1 fruit fly cellular context compared by ENCODE assay signal in the genomic region with DNA sequence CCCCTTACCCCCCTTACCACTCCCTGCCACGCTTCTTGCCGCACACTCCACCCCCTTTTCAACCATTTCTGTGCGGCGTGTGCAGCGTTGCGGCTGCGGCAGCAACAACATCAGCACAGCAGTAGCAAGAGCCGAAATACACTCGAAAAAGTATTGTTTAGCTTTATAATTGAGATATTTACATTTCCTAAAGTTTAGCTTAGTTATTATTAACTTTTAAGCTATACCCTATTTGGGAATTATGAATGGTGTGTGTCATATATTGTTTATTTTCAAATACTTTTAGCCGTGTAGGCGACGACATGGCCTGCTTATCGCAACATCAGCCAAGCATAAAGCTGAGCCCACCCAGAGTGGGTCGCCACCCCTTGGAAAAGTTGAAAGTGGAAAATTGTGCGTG.
TF ChIP-seq lines count a peak whose summit lies in the region.

No protein-coding gene starts in this region.

TF ChIP-seq in whole organism, embryonic, 481 proteins besides CTCF, POLR2A, EP300 and RAD21 (continued from another document and continues in another):
- TF ChIP-seq Xbp1 (GFP tag; optimal IDR thresholded peaks at IDR 0.05; lab: Kevin White, UChicago) (peak; percentile 61), peb (GFP tag; IDR thresholded peaks at IDR 0.05; lab: Robert Waterston, UW) (peak; percentile 51; the same call in 1 of the 2 replicates), Fer3 (tag; optimal IDR thresholded peaks at IDR 0.05; lab: Kevin White, UChicago) (peak; percentile 63), pum (GFP tag; optimal IDR thresholded peaks at IDR 0.05; lab: Kevin White, UChicago) (peak; percentile 32), CG16863 (GFP tag; optimal IDR thresholded peaks at IDR 0.05; lab: Kevin White, UChicago) (peak; percentile 45), CG4404 (GFP tag; IDR thresholded peaks at IDR 0.05; lab: Robert Waterston, UW) (no peak), chif (GFP tag; optimal IDR thresholded peaks at IDR 0.05; lab: Kevin White, UChicago) (peak; percentile 56 to 58), CG10209 (GFP tag; optimal IDR thresholded peaks at IDR 0.05; lab: Kevin White, UChicago) (peak; percentile 50), kay (GFP tag; optimal IDR thresholded peaks at IDR 0.05; lab: Kevin White, UChicago) (no peak), odd (GFP tag; optimal IDR thresholded peaks at IDR 0.05; lab: Kevin White, UChicago) (peak; percentile 42), nau (GFP tag; optimal IDR thresholded peaks at IDR 0.05; lab: Kevin White, UChicago) (peak; percentile 57), phol (tag; optimal IDR thresholded peaks at IDR 0.05; lab: Kevin White, UChicago) (peak; percentile 61), CG7745 (tag; optimal IDR thresholded peaks at IDR 0.05; lab: Kevin White, UChicago) (no peak), wdn (GFP tag; IDR thresholded peaks at IDR 0.05; lab: Robert Waterston, UW) (peak; percentile 35; the same call in 1 of the 2 replicates), vfl (GFP tag; optimal IDR thresholded peaks at IDR 0.05; lab: Kevin White, UChicago) (no peak), CG18619 (GFP tag; optimal IDR thresholded peaks at IDR 0.05; lab: Kevin White, UChicago) (peak; percentile 48), croc (GFP tag; conservative IDR thresholded peaks at IDR 0.05; lab: Robert Waterston, UW) (peak; percentile 50; the same call in 2 of the 3 replicates), crc (GFP tag; optimal IDR thresholded peaks at IDR 0.05; lab: Kevin White, UChicago) (peak; percentile 14), Antp (GFP tag; optimal IDR thresholded peaks at IDR 0.05; lab: Kevin White, UChicago) (peak; percentile 55), ATbp (GFP tag; optimal IDR thresholded peaks at IDR 0.05; lab: Kevin White, UChicago) (peak; percentile 76), bigmax (GFP tag; optimal IDR thresholded peaks at IDR 0.05; lab: Kevin White, UChicago) (no peak), CG9727 (GFP tag; optimal IDR thresholded peaks at IDR 0.05; lab: Kevin White, UChicago) (peak; percentile 65), CG11085 (GFP tag; IDR thresholded peaks at IDR 0.05; lab: Robert Waterston, UW) (no peak; the same call in 1 of the 2 replicates), scrt (GFP tag; optimal IDR thresholded peaks at IDR 0.05; lab: Kevin White, UChicago) (peak; percentile 64), dpn (GFP tag; optimal IDR thresholded peaks at IDR 0.05; lab: Kevin White, UChicago) (peak; percentile 54 to 64), Hr51 (GFP tag; optimal IDR thresholded peaks at IDR 0.05; lab: Kevin White, UChicago) (peak; percentile 34 to 75), CG8924 (tag; optimal IDR thresholded peaks at IDR 0.05; lab: Kevin White, UChicago) (peak; percentile 74), Mes4 (GFP tag; optimal IDR thresholded peaks at IDR 0.05; lab: Kevin White, UChicago) (peak; percentile 1), wor (GFP tag; IDR thresholded peaks at IDR 0.05; lab: Robert Waterston, UW) (no peak; the same call in 1 of the 2 replicates), CG10147 (GFP tag; optimal IDR thresholded peaks at IDR 0.05; lab: Kevin White, UChicago) (peak; percentile 37), CG8281 (tag; optimal IDR thresholded peaks at IDR 0.05; lab: Kevin White, UChicago) (peak; percentile 20), bbx (GFP tag; IDR thresholded peaks at IDR 0.05; lab: Robert Waterston, UW; ENCODE audit: partially characterized antibody) (no peak), klu (GFP tag; IDR thresholded peaks at IDR 0.05; lab: Robert Waterston, UW) (peak; percentile 30; the same call in 1 of the 2 replicates), CG14667 (GFP tag; IDR thresholded peaks at IDR 0.05; lab: Robert Waterston, UW) (peak; percentile 69), CG12769 (tag; optimal IDR thresholded peaks at IDR 0.05; lab: Kevin White, UChicago) (peak; percentile 86), nmo (GFP tag; optimal IDR thresholded peaks at IDR 0.05; lab: Kevin White, UChicago) (peak; percentile 68), Chrac-16 (GFP tag; optimal IDR thresholded peaks at IDR 0.05; lab: Kevin White, UChicago) (peak; percentile 30), HmgZ (tag; optimal IDR thresholded peaks at IDR 0.05; lab: Kevin White, UChicago) (peak; percentile 43), CHES-1-like (GFP tag; optimal IDR thresholded peaks at IDR 0.05; lab: Kevin White, UChicago) (peak; percentile 17), CG14014 (GFP tag; IDR thresholded peaks at IDR 0.05; lab: Robert Waterston, UW) (peak; percentile 62), CG42726 (GFP tag; IDR thresholded peaks at IDR 0.05; lab: Robert Waterston, UW; ENCODE audit: partially characterized antibody) (no peak), sim (GFP tag; IDR thresholded peaks at IDR 0.05; lab: Robert Waterston, UW) (0 out of 2 replicates have a peak, but pooled peaks have one; percentile 42), CG7357 (GFP tag; IDR thresholded peaks at IDR 0.05; lab: Robert Waterston, UW) (peak; percentile 61), ash1 (GFP tag; optimal IDR thresholded peaks at IDR 0.05; lab: Kevin White, UChicago) (no peak), CG18262 (tag; optimal IDR thresholded peaks at IDR 0.05; lab: Kevin White, UChicago) (peak; percentile 71), sd (tag; optimal IDR thresholded peaks at IDR 0.05; lab: Kevin White, UChicago) (peak; percentile 19), MBD-R2 (GFP tag; IDR thresholded peaks at IDR 0.05; lab: Robert Waterston, UW) (peak; percentile 40; the same call in 1 of the 2 replicates), CG10979 (tag; optimal IDR thresholded peaks at IDR 0.05; lab: Kevin White, UChicago) (peak; percentile 70), CG32772 (GFP tag; IDR thresholded peaks at IDR 0.05; lab: Robert Waterston, UW) (peak; percentile 55; the same call in 1 of the 2 replicates), CG3281 (GFP tag; optimal IDR thresholded peaks at IDR 0.05; lab: Kevin White, UChicago) (peak; percentile 56), Mad (GFP tag; optimal IDR thresholded peaks at IDR 0.05; lab: Kevin White, UChicago) (peak; percentile 3), seq (GFP tag; IDR thresholded peaks at IDR 0.05; lab: Robert Waterston, UW) (peak; percentile 62; the same call in 1 of the 2 replicates), CG8290 (GFP tag; optimal IDR thresholded peaks at IDR 0.05; lab: Kevin White, UChicago) (no peak), CG8290 (tag; optimal IDR thresholded peaks at IDR 0.05; lab: Kevin White, UChicago) (peak in 1 of 2 experiments; percentile 83), ewg (GFP tag; optimal IDR thresholded peaks at IDR 0.05; lab: Kevin White, UChicago) (peak; percentile 25), CG14050 (GFP tag; IDR thresholded peaks at IDR 0.05; lab: Robert Waterston, UW) (peak; percentile 50; the same call in 1 of the 3 replicates), B-H1 (GFP tag; IDR thresholded peaks at IDR 0.05; lab: Robert Waterston, UW) (peak; percentile 44; the same call in 2 of the 3 replicates), Jarid2 (GFP tag; optimal IDR thresholded peaks at IDR 0.05; lab: Kevin White, UChicago) (peak; percentile 3), CG2199 (GFP tag; IDR thresholded peaks at IDR 0.05; lab: Robert Waterston, UW) (0 out of 3 replicates have a peak, but pooled peaks have one; percentile 24), gcm (GFP tag; optimal IDR thresholded peaks at IDR 0.05; lab: Kevin White, UChicago) (peak; percentile 17), CG7786 (GFP tag; optimal IDR thresholded peaks at IDR 0.05; lab: Kevin White, UChicago) (peak; percentile 26), fd64A (GFP tag; optimal IDR thresholded peaks at IDR 0.05; lab: Kevin White, UChicago) (no peak), wek (GFP tag; optimal IDR thresholded peaks at IDR 0.05; lab: Kevin White, UChicago) (peak; percentile 21), CG1603 (tag; optimal IDR thresholded peaks at IDR 0.05; lab: Kevin White, UChicago) (peak; percentile 77), CG4424 (GFP tag; optimal IDR thresholded peaks at IDR 0.05; lab: Kevin White, UChicago) (peak; percentile 70), Poxn (GFP tag; IDR thresholded peaks at IDR 0.05; lab: Robert Waterston, UW) (peak; percentile 49), Blimp-1 (GFP tag; optimal IDR thresholded peaks at IDR 0.05; lab: Kevin White, UChicago) (peak; percentile 73), sens-2 (GFP tag; IDR thresholded peaks at IDR 0.05; lab: Robert Waterston, UW) (0 out of 2 replicates have a peak, but pooled peaks have one; percentile 37), unpg (GFP tag; optimal IDR thresholded peaks at IDR 0.05; lab: Kevin White, UChicago) (peak; percentile 70), gsb-n (tag; optimal IDR thresholded peaks at IDR 0.05; lab: Kevin White, UChicago) (peak; percentile 34), CG8388 (GFP tag; optimal IDR thresholded peaks at IDR 0.05; lab: Kevin White, UChicago) (peak; percentile 53), pros (GFP tag; optimal IDR thresholded peaks at IDR 0.05; lab: Kevin White, UChicago) (peak; percentile 39), CG13624 (GFP tag; optimal IDR thresholded peaks at IDR 0.05; lab: Kevin White, UChicago) (peak; percentile 64), ssp (GFP tag; IDR thresholded peaks at IDR 0.05; lab: Robert Waterston, UW) (peak; percentile 55), Xrp1 (GFP tag; IDR thresholded peaks at IDR 0.05; lab: Robert Waterston, UW) (peak; percentile 73), CG10462 (GFP tag; optimal IDR thresholded peaks at IDR 0.05; lab: Kevin White, UChicago) (peak; percentile 5), CG4730 (GFP tag; IDR thresholded peaks at IDR 0.05; lab: Robert Waterston, UW) (peak; percentile 49), vvl (GFP tag; IDR thresholded peaks at IDR 0.05; lab: Robert Waterston, UW) (peak; percentile 82), chm (GFP tag; IDR thresholded peaks at IDR 0.05; lab: Robert Waterston, UW) (no peak), jing (GFP tag; optimal IDR thresholded peaks at IDR 0.05; lab: Kevin White, UChicago) (peak; percentile 51), CG11093 (GFP tag; IDR thresholded peaks at IDR 0.05; lab: Robert Waterston, UW) (peak; percentile 58; the same call in 1 of the 3 replicates), CG15269 (tag; optimal IDR thresholded peaks at IDR 0.05; lab: Kevin White, UChicago) (peak; percentile 60), hkb (optimal IDR thresholded peaks at IDR 0.05; lab: Kevin White, UChicago) (no peak), hkb (GFP tag; IDR thresholded peaks at IDR 0.05; lab: Robert Waterston, UW) (peak; percentile 77), CG1832 (GFP tag; optimal IDR thresholded peaks at IDR 0.05; lab: Kevin White, UChicago) (no peak), abd-A (tag; optimal IDR thresholded peaks at IDR 0.05; lab: Kevin White, UChicago) (peak; percentile 26), Adf1 (GFP tag; IDR thresholded peaks at IDR 0.05; lab: Robert Waterston, UW) (peak; percentile 43; the same call in 1 of the 2 replicates), Rfx (GFP tag; IDR thresholded peaks at IDR 0.05; lab: Robert Waterston, UW) (peak; percentile 73), al (GFP tag; IDR thresholded peaks at IDR 0.05; lab: Robert Waterston, UW) (no peak), H15 (GFP tag; IDR thresholded peaks at IDR 0.05; lab: Robert Waterston, UW) (peak; percentile 30; the same call in 1 of the 3 replicates), CG3847 (GFP tag; IDR thresholded peaks at IDR 0.05; lab: Robert Waterston, UW) (peak; percentile 32; the same call in 1 of the 2 replicates), sima (GFP tag; optimal IDR thresholded peaks at IDR 0.05; lab: Kevin White, UChicago) (no peak), CG3726 (GFP tag; IDR thresholded peaks at IDR 0.05; lab: Robert Waterston, UW) (no peak), CG13287 (GFP tag; IDR thresholded peaks at IDR 0.05; lab: Robert Waterston, UW; ENCODE audit: partially characterized antibody) (no peak), Ptx1 (GFP tag; IDR thresholded peaks at IDR 0.05; lab: Robert Waterston, UW) (peak; percentile 75), Optix (GFP tag; IDR thresholded peaks at IDR 0.05; lab: Robert Waterston, UW) (no peak), CG8944 (GFP tag; optimal IDR thresholded peaks at IDR 0.05; lab: Kevin White, UChicago) (peak; percentile 44), Bgb (GFP tag; IDR thresholded peaks at IDR 0.05; lab: Robert Waterston, UW; ENCODE audit: partially characterized antibody) (no peak), maf-S (GFP tag; optimal IDR thresholded peaks at IDR 0.05; lab: Kevin White, UChicago) (no peak), nom (GFP tag; optimal IDR thresholded peaks at IDR 0.05; lab: Kevin White, UChicago) (no peak), D (optimal IDR thresholded peaks at IDR 0.05; lab: Kevin White, UChicago) (no peak), D (GFP tag; optimal IDR thresholded peaks at IDR 0.05; lab: Kevin White, UChicago) (peak; percentile 64), dmrt11E (tag; optimal IDR thresholded peaks at IDR 0.05; lab: Kevin White, UChicago) (peak; percentile 0), Med (GFP tag; lab: Kevin White, UChicago) (peak; percentile 89), sqz (GFP tag; optimal IDR thresholded peaks at IDR 0.05; lab: Kevin White, UChicago) (peak; percentile 8), exex (tag; optimal IDR thresholded peaks at IDR 0.05; lab: Kevin White, UChicago) (peak; percentile 17), fru (optimal IDR thresholded peaks at IDR 0.05; lab: Kevin White, UChicago) (no peak), jumu (GFP tag; optimal IDR thresholded peaks at IDR 0.05; lab: Kevin White, UChicago) (peak; percentile 60), sens (GFP tag; lab: Kevin White, UChicago) (peak; percentile 94), run (tag; optimal IDR thresholded peaks at IDR 0.05; lab: Kevin White, UChicago) (peak; percentile 15), E2f2 (GFP tag; IDR thresholded peaks at IDR 0.05; lab: Robert Waterston, UW) (peak; percentile 20; the same call in 1 of the 2 replicates), pho (GFP tag; optimal IDR thresholded peaks at IDR 0.05; lab: Kevin White, UChicago) (peak; percentile 40), Hand (GFP tag; optimal IDR thresholded peaks at IDR 0.05; lab: Kevin White, UChicago) (peak; percentile 66), pnt (GFP tag; optimal IDR thresholded peaks at IDR 0.05; lab: Kevin White, UChicago) (peak; percentile 45), CG15514 (GFP tag; optimal IDR thresholded peaks at IDR 0.05; lab: Kevin White, UChicago) (peak; percentile 68), pan (optimal IDR thresholded peaks at IDR 0.05; lab: Kevin White, UChicago) (no peak), pan (GFP tag; optimal IDR thresholded peaks at IDR 0.05 in 1 of 2, IDR thresholded peaks at IDR 0.05 in 1 of 2) (peak in 1 of 2 experiments; percentile 79), gce (GFP tag; IDR thresholded peaks at IDR 0.05; lab: Robert Waterston, UW) (peak; percentile 74; the same call in 2 of the 3 replicates), gem (tag; optimal IDR thresholded peaks at IDR 0.05; lab: Kevin White, UChicago) (peak; percentile 74), tgo (GFP tag; IDR thresholded peaks at IDR 0.05; lab: Robert Waterston, UW) (peak; percentile 65), shn (GFP tag; optimal IDR thresholded peaks at IDR 0.05; lab: Kevin White, UChicago) (peak; percentile 24), nerfin-2 (GFP tag; IDR thresholded peaks at IDR 0.05; lab: Robert Waterston, UW; ENCODE audit: partially characterized antibody) (no peak), CG13296 (GFP tag; optimal IDR thresholded peaks at IDR 0.05; lab: Kevin White, UChicago) (peak; percentile 49), zfh2 (GFP tag; optimal IDR thresholded peaks at IDR 0.05; lab: Kevin White, UChicago) (peak; percentile 20)
